Worm (Caenorhabditis elegans) whole organism, L3 larva: ENCODE measurements around the gene C38D9.2.

Experiments used
- ceh-28 ChIP-seq: fragments of 150-350 bp; optimal IDR thresholded peaks from 2 replicates; lab custom pipeline; 2014; ENCODE audit warnings: missing biosample characterization, missing genetic modification reagents, missing genetic modification characterization
- daf-12 ChIP-seq: fragments of 150-350 bp; optimal IDR thresholded peaks from 2 replicates; lab custom pipeline; 2014; ENCODE audit warnings: missing biosample characterization, missing genetic modification reagents, missing genetic modification characterization
- lin-15B ChIP-seq: fragments of 150-350 bp; optimal IDR thresholded peaks from 2 replicates; lab custom pipeline; 2014; ENCODE audit warnings: missing biosample characterization, missing genetic modification characterization
- nhr-12 ChIP-seq: fragments of 150-350 bp; optimal IDR thresholded peaks from 2 replicates; lab custom pipeline; 2014; ENCODE audit warnings: missing biosample characterization, missing genetic modification characterization
- nhr-237 ChIP-seq: fragments of 150-350 bp; optimal IDR thresholded peaks from 2 replicates; lab custom pipeline; 2014; ENCODE audit warnings: missing biosample characterization, missing genetic modification characterization
- nhr-77 ChIP-seq: fragments of 150-350 bp; optimal IDR thresholded peaks from 2 replicates; lab custom pipeline; 2014; ENCODE audit warnings: missing biosample characterization, missing genetic modification characterization
- pha-4 ChIP-seq: fragments of 150-350 bp; optimal IDR thresholded peaks from 2 replicates; lab custom pipeline; 2014; ENCODE audit warnings: missing biosample characterization, missing genetic modification reagents, missing genetic modification characterization
- pqm-1 ChIP-seq: fragments of 150-350 bp; optimal IDR thresholded peaks from 2 replicates; lab custom pipeline; 2017; ENCODE audit warnings: missing biosample characterization, missing genetic modification characterization, inconsistent platforms
- skn-1 ChIP-seq: fragments of 150-350 bp; optimal IDR thresholded peaks from 2 replicates; lab custom pipeline; 2014; ENCODE audit warnings: missing biosample characterization, missing genetic modification characterization
- unc-39 ChIP-seq: sonication (generic microtip); optimal IDR thresholded peaks from 4 replicates; lab custom pipeline; 2017; ENCODE audit warnings: missing biosample characterization, missing genetic modification characterization
- unc-62 ChIP-seq: fragments of 150-350 bp; sonication (generic microtip); optimal IDR thresholded peaks from 4 replicates; lab custom pipeline; 2014; ENCODE audit warnings: missing biosample characterization, missing genetic modification reagents, missing genetic modification characterization

DNA sequence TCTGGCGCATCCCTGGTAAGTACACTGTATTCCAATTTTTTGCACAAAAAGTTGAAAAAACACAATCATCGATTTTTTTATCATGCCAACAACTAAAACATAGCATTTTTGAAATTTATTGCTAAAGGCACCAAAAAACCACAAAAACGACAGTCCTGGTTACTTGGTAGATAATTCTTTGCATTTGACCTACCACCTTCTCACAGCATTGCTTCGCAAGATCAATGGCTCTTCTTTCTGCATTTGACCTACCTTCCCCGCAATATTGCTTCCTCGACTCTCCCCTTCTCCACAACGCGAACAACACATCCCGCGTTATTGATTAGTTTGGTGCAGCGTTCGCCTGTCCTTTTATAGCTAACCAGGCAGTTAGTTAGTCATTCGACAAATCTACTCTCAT is 34.6 kb downstream of the C38D9.2 start, which contains the start of gene ztf-25:
- TF ChIP-seq ceh-28 (tag; lab: Kevin White, UChicago): no peak
- TF ChIP-seq pqm-1 (tag; lab: Kevin White, UChicago): no peak
- no peak for TF ChIP-seq pha-4 (tag; lab: Kevin White, UChicago)
- TF ChIP-seq nhr-237 (tag; lab: Kevin White, UChicago): no peak
- no peak for TF ChIP-seq unc-39 (tag; lab: Kevin White, UChicago)
- no peak for TF ChIP-seq daf-12
- TF ChIP-seq unc-62: no peak
- TF ChIP-seq lin-15B (tag; lab: Kevin White, UChicago): no peak
- TF ChIP-seq skn-1 (tag; lab: Kevin White, UChicago): no peak
- no peak for TF ChIP-seq nhr-12 (tag; lab: Kevin White, UChicago)
- TF ChIP-seq nhr-77 (tag; lab: Kevin White, UChicago): no peak
